Fruit fly (Drosophila melanogaster): Measurements from ENCODE around the gene CCT4.

CCT4 gene

dm6 chr2L:12692343-12693079 lies at the start of gene CCT4, which contains the start of gene CG6153 (continued):
- TF ChIP-seq Bteb2 (GFP tag; optimal IDR thresholded peaks at IDR 0.05) = no peak
- no peak for TF ChIP-seq CrebB (tag; optimal IDR thresholded peaks at IDR 0.05)
- peak; percentile 60 for TF ChIP-seq CG13287 (GFP tag; IDR thresholded peaks at IDR 0.05; ENCODE audit: partially characterized antibody)
- TF ChIP-seq dati (GFP tag; IDR thresholded peaks at IDR 0.05) = no peak
- peak; percentile 24 for TF ChIP-seq Max (GFP tag; optimal IDR thresholded peaks at IDR 0.05)
- TF ChIP-seq Poxn (GFP tag; IDR thresholded peaks at IDR 0.05) = no peak
- no peak for TF ChIP-seq H15 (GFP tag; IDR thresholded peaks at IDR 0.05)
- no peak for TF ChIP-seq CG14860 (GFP tag; IDR thresholded peaks at IDR 0.05; ENCODE audit: partially characterized antibody)
- TF ChIP-seq az2 (GFP tag; optimal IDR thresholded peaks at IDR 0.05) = no peak
- no peak for TF ChIP-seq CG12769 (tag; optimal IDR thresholded peaks at IDR 0.05)
- TF ChIP-seq Dbx (GFP tag; IDR thresholded peaks at IDR 0.05) = no peak
- TF ChIP-seq Hr78 (GFP tag; optimal IDR thresholded peaks at IDR 0.05) = no peak
- TF ChIP-seq sens-2 (GFP tag; IDR thresholded peaks at IDR 0.05) = no peak
- TF ChIP-seq CHES-1-like (GFP tag; optimal IDR thresholded peaks at IDR 0.05) = peak; percentile 4
- TF ChIP-seq Abd-B (GFP tag; optimal IDR thresholded peaks at IDR 0.05) = no peak
- TF ChIP-seq Aef1 (GFP tag; IDR thresholded peaks at IDR 0.05) = no peak
- no peak for TF ChIP-seq fd102C (GFP tag; optimal IDR thresholded peaks at IDR 0.05)
- TF ChIP-seq CG11560 (tag; IDR thresholded peaks at IDR 0.05) = no peak
- peak; percentile 46; the same call in 1 of the 4 replicates for TF ChIP-seq Dll (GFP tag; IDR thresholded peaks at IDR 0.05; ENCODE audit: partially characterized antibody)
- no peak for TF ChIP-seq pnt (GFP tag; optimal IDR thresholded peaks at IDR 0.05)
- TF ChIP-seq CG9817 (tag; optimal IDR thresholded peaks at IDR 0.05) = no peak
- TF ChIP-seq row (GFP tag; IDR thresholded peaks at IDR 0.05) = no peak; the same call in 2 of the 3 replicates
- no peak for TF ChIP-seq CG14667 (GFP tag; IDR thresholded peaks at IDR 0.05)
- TF ChIP-seq gcm (GFP tag; optimal IDR thresholded peaks at IDR 0.05) = no peak
- TF ChIP-seq CG12219 (GFP tag; optimal IDR thresholded peaks at IDR 0.05) = no peak
- TF ChIP-seq CkIIα-i1 (GFP tag; IDR thresholded peaks at IDR 0.05) = no peak
- TF ChIP-seq MTF-1 (GFP tag; optimal IDR thresholded peaks at IDR 0.05; ENCODE audit: borderline replicate concordance) = no peak
- no peak for TF ChIP-seq wor (GFP tag; IDR thresholded peaks at IDR 0.05)
- no peak for TF ChIP-seq maf-S (GFP tag; optimal IDR thresholded peaks at IDR 0.05)
- no peak for TF ChIP-seq Optix (GFP tag; IDR thresholded peaks at IDR 0.05)
- TF ChIP-seq CG3407 (GFP tag; optimal IDR thresholded peaks at IDR 0.05) = no peak

DNA sequence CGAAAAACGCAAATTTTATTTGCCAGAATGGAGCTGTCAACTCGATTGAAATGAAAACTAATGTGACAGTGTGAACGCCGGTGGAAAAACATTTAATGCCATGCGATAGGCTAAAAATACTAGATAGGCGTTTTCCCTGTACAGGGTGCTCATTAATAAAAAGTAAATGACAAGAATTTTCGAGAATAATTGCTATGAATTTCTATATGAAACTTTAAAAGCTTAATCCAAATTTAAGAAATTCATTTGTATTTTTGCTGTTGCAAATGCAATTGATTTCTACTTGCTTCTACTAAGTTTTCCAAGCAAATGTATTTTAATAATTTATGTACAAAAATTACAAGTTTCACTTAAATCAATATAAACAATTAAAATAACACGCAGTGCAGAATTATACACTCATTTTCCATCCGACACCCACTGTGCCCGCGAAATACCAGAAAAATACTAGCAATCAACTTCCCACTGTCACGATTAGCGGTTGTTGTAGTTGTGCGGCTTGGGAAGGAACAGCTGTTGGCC lies 29.1 kb upstream of the CCT4 start, which contains the start of gene Pih1D1:
Gene Pih1D1, minus strand, starts transcription at position 50 of the 522 bp plus-strand sequence.
- TF ChIP-seq ssp (GFP tag; IDR thresholded peaks at IDR 0.05) = peak; percentile 89
- peak; percentile 85 to 95 for TF ChIP-seq chif (GFP tag; optimal IDR thresholded peaks at IDR 0.05)
- 0 out of 3 replicates have a peak, but pooled peaks have one; percentile 36 for TF ChIP-seq z (GFP tag; IDR thresholded peaks at IDR 0.05)
- TF ChIP-seq Fer2 (tag; optimal IDR thresholded peaks at IDR 0.05) = peak; percentile 93
- peak; percentile 71 for TF ChIP-seq her (GFP tag; optimal IDR thresholded peaks at IDR 0.05)
- peak in 1 of 2 experiments; percentile 93 for TF ChIP-seq Dfd (GFP tag; optimal IDR thresholded peaks at IDR 0.05)
- peak; percentile 44 for TF ChIP-seq Neu2 (GFP tag; optimal IDR thresholded peaks at IDR 0.05; ENCODE audit: borderline replicate concordance)
- peak; percentile 92 for TF ChIP-seq CG4328 (GFP tag; optimal IDR thresholded peaks at IDR 0.05)
- peak; percentile 52 for TF ChIP-seq CG31365 (tag; optimal IDR thresholded peaks at IDR 0.05)
- peak; percentile 80 for TF ChIP-seq ATbp (GFP tag; optimal IDR thresholded peaks at IDR 0.05)
- peak; percentile 70 for TF ChIP-seq CrebB (tag; optimal IDR thresholded peaks at IDR 0.05)
- peak; percentile 90 for TF ChIP-seq NFAT (GFP tag; IDR thresholded peaks at IDR 0.05)
- peak; percentile 77 for TF ChIP-seq CG15073 (GFP tag; optimal IDR thresholded peaks at IDR 0.05)
- TF ChIP-seq CG5245 (GFP tag; optimal IDR thresholded peaks at IDR 0.05) = peak; percentile 89
- no peak for TF ChIP-seq sd (tag; optimal IDR thresholded peaks at IDR 0.05)
- TF ChIP-seq CG1602 (GFP tag; optimal IDR thresholded peaks at IDR 0.05) = peak; percentile 97
- TF ChIP-seq Ravus (GFP tag; IDR thresholded peaks at IDR 0.05) = peak; percentile 86
- peak; percentile 57 for TF ChIP-seq MTF-1 (GFP tag; optimal IDR thresholded peaks at IDR 0.05; ENCODE audit: borderline replicate concordance)
- peak; percentile 80 for TF ChIP-seq run (tag; optimal IDR thresholded peaks at IDR 0.05)
- TF ChIP-seq E2f2 (GFP tag; IDR thresholded peaks at IDR 0.05) = peak; percentile 78
- no peak for TF ChIP-seq pfk (GFP tag; optimal IDR thresholded peaks at IDR 0.05)

Data from whole organism, embryonic.